Worm (Caenorhabditis elegans) whole organism, L4 larva: ENCODE data around the gene F46C3.7.
"Not testable (repeated sequence)": the region's sequence is repeated elsewhere in the genome, so short reads cannot be mapped to it uniquely, and the experiment has no call there.

Source experiments
- F37D6.2 ChIP-seq: sonication (generic microtip); optimal IDR thresholded peaks from 2 replicates; lab custom pipeline; 2016; ENCODE audit warnings: mild to moderate bottlenecking, missing genetic modification characterization, missing compliant biosample characterization
- aha-1 ChIP-seq: fragments of 150-350 bp; peaks from one replicate; lab custom pipeline; 2014; ENCODE audit warnings: missing biosample characterization, missing genetic modification characterization
- aly-2 ChIP-seq: sonication (generic microtip); optimal IDR thresholded peaks from 2 replicates; lab custom pipeline; 2018; ENCODE audit warnings: missing biosample characterization, missing genetic modification characterization
- ceh-28 ChIP-seq: fragments of 150-350 bp; optimal IDR thresholded peaks from 2 replicates; lab custom pipeline; 2014; ENCODE audit warnings: missing biosample characterization, missing genetic modification reagents, missing genetic modification characterization
- ceh-32 ChIP-seq: sonication (generic microtip); optimal IDR thresholded peaks from 2 replicates; lab custom pipeline; 2016; ENCODE audit warnings: mild to moderate bottlenecking, missing genetic modification characterization, missing compliant biosample characterization; ENCODE audit not compliant: poor library complexity
- ceh-44 ChIP-seq: fragments of 200-800 bp; sonication (Bioruptor generic); IDR thresholded peaks from 2 replicates; pipeline ENCODE4 v1.3.6; 2022; ENCODE audit warnings: missing genetic modification reagents, missing genetic modification characterization, missing compliant biosample characterization
- cey-2 ChIP-seq: sonication (generic microtip); optimal IDR thresholded peaks from 3 replicates; lab custom pipeline; 2017; ENCODE audit warnings: missing genetic modification characterization, mild to moderate bottlenecking, missing compliant biosample characterization, antibody characterized with exemption, borderline replicate concordance; ENCODE audit not compliant: insufficient read depth
- ctbp-1 ChIP-seq: fragments of 200-800 bp; sonication (Bioruptor generic); IDR thresholded peaks from 2 replicates; pipeline ENCODE4 v1.3.6; 2022; ENCODE audit warnings: missing genetic modification reagents, missing genetic modification characterization, missing compliant biosample characterization
- daf-16 ChIP-seq, 3 experiments: sonication (generic microtip); optimal IDR thresholded peaks; 2 replicates each; lab custom pipeline; 2016 to 2017; ENCODE audit warnings: missing genetic modification characterization in 3 of 3, missing genetic modification reagents in 3 of 3, mild to moderate bottlenecking in 2 of 3, missing compliant biosample characterization in 2 of 3, missing biosample characterization in 1 of 3, moderate library complexity in 1 of 3
- dmd-6 ChIP-seq: fragments of 200-800 bp; sonication (Bioruptor generic); IDR thresholded peaks from 2 replicates; pipeline ENCODE4 v1.3.6; 2022; ENCODE audit warnings: missing genetic modification reagents, missing genetic modification characterization, missing compliant biosample characterization
- dpl-1 ChIP-seq: fragments of 150-350 bp; optimal IDR thresholded peaks from 2 replicates; lab custom pipeline; 2014; ENCODE audit warnings: missing biosample characterization, missing genetic modification reagents, missing genetic modification characterization
- dve-1 ChIP-seq: sonication (generic microtip); optimal IDR thresholded peaks from 2 replicates; lab custom pipeline; 2017; ENCODE audit warnings: antibody characterized with exemption, mild to moderate bottlenecking, missing genetic modification characterization, missing compliant biosample characterization; ENCODE audit not compliant: insufficient read depth
- fkh-10 ChIP-seq: fragments of 150-350 bp; optimal IDR thresholded peaks from 2 replicates; lab custom pipeline; 2014; ENCODE audit warnings: missing biosample characterization, missing genetic modification reagents, missing genetic modification characterization
- hlh-11 ChIP-seq: fragments of 200-800 bp; sonication (Bioruptor generic); optimal IDR thresholded peaks from 2 replicates; lab custom pipeline; 2018; ENCODE audit warnings: mild to moderate bottlenecking, missing genetic modification characterization, missing compliant biosample characterization
- hmg-1.1 ChIP-seq: fragments of 200-800 bp; sonication (Bioruptor generic); IDR thresholded peaks from 2 replicates; pipeline ENCODE4 v1.3.6; 2022; ENCODE audit warnings: missing genetic modification reagents, missing genetic modification characterization, missing compliant biosample characterization
- lin-39 ChIP-seq: fragments of 150-350 bp; optimal IDR thresholded peaks from 2 replicates; lab custom pipeline; 2014; ENCODE audit warnings: missing biosample characterization, missing genetic modification reagents, missing genetic modification characterization
- lsy-2 ChIP-seq, 2 experiments: fragments of 150-350 bp in 1 of 2; sonication (generic microtip) in 1 of 2; optimal IDR thresholded peaks; 2 replicates each; lab custom pipeline; 2014 to 2017; ENCODE audit warnings: missing biosample characterization in 2 of 2, missing genetic modification characterization in 2 of 2
- madf-9 ChIP-seq: fragments of 200-800 bp; sonication (Bioruptor generic); conservative IDR thresholded peaks from 2 replicates; pipeline ENCODE4 v1.3.6; 2022; ENCODE audit warnings: missing genetic modification reagents, missing genetic modification characterization, missing compliant biosample characterization
- mep-1 ChIP-seq: fragments of 150-350 bp; sonication (generic microtip); optimal IDR thresholded peaks from 3 replicates; lab custom pipeline; 2014; ENCODE audit warnings: missing biosample characterization, missing genetic modification characterization
- nhr-102 ChIP-seq: sonication (generic microtip); optimal IDR thresholded peaks from 2 replicates; lab custom pipeline; 2016; ENCODE audit warnings: mild to moderate bottlenecking, missing genetic modification characterization, moderate library complexity, missing compliant biosample characterization
- nhr-111 ChIP-seq: fragments of 200-800 bp; sonication (Bioruptor generic); optimal IDR thresholded peaks from 2 replicates; lab custom pipeline; 2018; ENCODE audit warnings: mild to moderate bottlenecking, missing genetic modification characterization, missing compliant biosample characterization
- nhr-28 ChIP-seq: fragments of 150-350 bp; optimal IDR thresholded peaks from 2 replicates; lab custom pipeline; 2014; ENCODE audit warnings: missing biosample characterization, missing genetic modification characterization
- nhr-77 ChIP-seq: fragments of 150-350 bp; optimal IDR thresholded peaks from 2 replicates; lab custom pipeline; 2014; ENCODE audit warnings: missing biosample characterization, missing genetic modification characterization
- pha-4 ChIP-seq, 2 experiments: fragments of 150-350 bp in 1 of 2; fragments of 200-800 bp in 1 of 2; sonication (Bioruptor generic) in 1 of 2; IDR thresholded peaks in 1 of 2; optimal IDR thresholded peaks in 1 of 2; 2 replicates each; pipeline versions ENCODE4 v1.3.6 to Lab custom; 2014 to 2022; ENCODE audit warnings: missing genetic modification characterization in 2 of 2, missing genetic modification reagents in 2 of 2, missing biosample characterization in 1 of 2, missing compliant biosample characterization in 1 of 2
- php-3 ChIP-seq: fragments of 200-800 bp; sonication (Bioruptor generic); IDR thresholded peaks from 2 replicates; pipeline ENCODE4 v1.3.6; 2022; ENCODE audit warnings: missing genetic modification reagents, missing genetic modification characterization, missing compliant biosample characterization
- pqm-1 ChIP-seq: sonication (generic microtip); optimal IDR thresholded peaks from 2 replicates; lab custom pipeline; 2017; ENCODE audit warnings: missing biosample characterization, missing genetic modification characterization
- spr-3 ChIP-seq: fragments of 200-800 bp; sonication (Bioruptor generic); optimal IDR thresholded peaks from 2 replicates; lab custom pipeline; 2018; ENCODE audit warnings: mild to moderate bottlenecking, missing genetic modification characterization, missing compliant biosample characterization
- tag-97 ChIP-seq: fragments of 200-800 bp; sonication (Bioruptor generic); IDR thresholded peaks from 2 replicates; pipeline ENCODE4 v1.3.6; 2022; ENCODE audit warnings: missing genetic modification characterization, missing compliant biosample characterization
- unc-62 ChIP-seq, 3 experiments: fragments of 150-350 bp in 1 of 3; sonication (generic microtip); optimal IDR thresholded peaks in 2 of 3; peaks in 1 of 3; 1 replicate in 1 of 3; 2 replicates in 2 of 3; lab custom pipeline; 2014 to 2017; ENCODE audit warnings: missing biosample characterization in 3 of 3, missing genetic modification characterization in 3 of 3, missing genetic modification reagents in 3 of 3, missing genotype in 1 of 3

F46C3.7 gene

DNA sequence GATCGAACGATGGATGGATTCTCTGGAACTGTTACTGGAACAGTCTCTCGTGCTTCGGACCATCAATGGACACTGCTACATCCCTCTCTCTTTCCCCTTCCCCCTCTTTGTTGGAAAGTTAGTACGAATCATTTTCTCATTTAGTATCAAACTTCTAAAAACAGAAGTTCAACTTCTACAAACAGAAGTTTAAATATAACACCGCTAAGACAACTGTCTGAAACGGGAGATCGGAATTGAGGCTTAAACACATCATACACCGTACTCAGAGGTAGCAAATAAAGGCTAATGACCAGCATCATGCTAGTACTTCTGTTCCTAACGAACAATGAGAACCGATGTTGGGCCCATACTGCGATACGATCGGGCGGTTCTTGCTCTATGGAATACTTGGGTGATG, at the start of gene F46C3.7:
Gene F46C3.7 (plus strand): TSS at position 301 of the 400 bp plus-strand sequence.
- TF ChIP-seq dpl-1 (GFP tag; lab: Kevin White, UChicago); spr-3 (GFP tag; lab: Kevin White, UChicago); aly-2 (tag; lab: Kevin White, UChicago): not testable (repeated sequence)

DNA sequence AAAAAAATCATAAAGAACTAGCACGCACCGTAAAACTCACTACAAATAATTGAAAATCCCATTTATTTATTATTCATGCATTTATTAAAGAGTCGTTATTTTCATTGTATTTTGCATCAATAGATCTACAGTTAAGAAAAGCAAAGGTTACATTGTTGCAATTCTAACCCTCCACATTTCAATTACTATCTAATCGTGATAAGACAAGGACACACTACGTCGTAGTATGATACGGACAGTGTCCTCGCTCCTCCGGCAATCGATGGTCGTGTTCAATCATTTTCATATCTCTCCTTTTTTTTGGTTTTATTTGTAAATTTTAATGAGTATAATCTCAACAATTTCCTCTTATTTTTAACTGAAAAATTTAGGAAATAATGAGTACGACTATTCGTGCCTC, 46.9 kb upstream of the F46C3.7 start, which contains the start of gene prx-12:
Gene prx-12 (plus strand): TSS at position 371 of the 400 bp plus-strand sequence.
- TF ChIP-seq hlh-11 (tag; lab: Kevin White, UChicago), result peak; percentile 25
- peak; percentile 72 for TF ChIP-seq pqm-1 (tag; lab: Kevin White, UChicago)
- TF ChIP-seq ceh-32 (tag; lab: Kevin White, UChicago), result no peak
- peak; percentile 76 for TF ChIP-seq nhr-28 (tag; lab: Kevin White, UChicago)
- TF ChIP-seq dve-1 (tag; lab: Kevin White, UChicago), result peak; percentile 4
- TF ChIP-seq F37D6.2 (tag; lab: Kevin White, UChicago), result no peak
- no peak for TF ChIP-seq fkh-10
- TF ChIP-seq hmg-1.1 (GFP tag; lab: Robert Waterston, UW), result 0 out of 2 replicates have a peak, but pooled peaks have one; percentile 20
- no peak for TF ChIP-seq madf-9 (GFP tag; lab: Robert Waterston, UW)
- no peak for TF ChIP-seq daf-16 (GFP tag; optimal IDR thresholded peaks at IDR 0.05; lab: Kevin White, UChicago)
- peak; percentile 49 for TF ChIP-seq daf-16 (tag; optimal IDR thresholded peaks at IDR 0.05; lab: Kevin White, UChicago)
- peak; percentile 35 for TF ChIP-seq nhr-77
- TF ChIP-seq unc-62 (GFP tag; optimal IDR thresholded peaks at IDR 0.05 in 1 of 2; lab: Kevin White, UChicago), result peak in 1 of 2 experiments; percentile 41
- no peak for TF ChIP-seq unc-62 (tag; optimal IDR thresholded peaks at IDR 0.05; lab: Kevin White, UChicago)
- TF ChIP-seq mep-1 (tag; lab: Kevin White, UChicago), result peak; percentile 54
- no peak for TF ChIP-seq php-3 (GFP tag; lab: Robert Waterston, UW)
- peak; percentile 15 for TF ChIP-seq cey-2 (tag; lab: Kevin White, UChicago)

DNA sequence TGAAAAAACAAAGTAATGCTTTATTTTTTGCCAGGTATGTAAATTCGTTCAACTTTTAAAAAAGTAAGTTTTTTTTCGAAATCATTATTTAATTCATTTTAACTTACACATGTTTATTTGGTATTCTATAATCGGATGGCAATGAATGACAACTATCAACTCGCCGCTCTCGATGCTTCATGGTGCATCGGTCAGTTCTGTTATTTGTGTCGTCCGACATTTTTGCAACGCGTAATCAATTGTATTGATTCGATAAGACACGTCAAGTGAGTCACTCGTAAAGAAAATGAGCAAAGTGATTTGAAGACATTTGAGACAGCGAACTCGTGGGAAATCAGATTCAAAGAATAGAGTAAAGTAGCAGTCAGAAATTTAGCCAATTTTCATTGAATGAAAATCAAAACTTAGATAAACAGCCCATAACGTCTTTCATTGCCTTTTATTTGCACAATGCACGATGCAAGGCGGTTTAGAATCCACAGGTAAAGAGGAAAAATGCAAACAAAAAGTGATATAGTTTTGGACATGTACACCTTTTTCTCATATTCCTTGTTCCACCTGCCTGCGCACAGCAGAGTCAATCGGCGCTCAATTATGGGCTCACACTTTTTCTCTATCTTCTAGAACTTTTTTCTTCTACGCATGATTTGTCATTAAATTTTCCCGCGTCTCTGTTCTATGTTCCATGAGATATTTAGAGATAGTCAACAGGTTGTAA, 39.2 kb upstream of the F46C3.7 start:
- peak; percentile 17; the same call in 1 of the 2 replicates for TF ChIP-seq dmd-6 (GFP tag; lab: Robert Waterston, UW)
- no peak for TF ChIP-seq ceh-28
- TF ChIP-seq aha-1 (tag; lab: Kevin White, UChicago), result peak; percentile 91
- TF ChIP-seq ceh-44, result no peak
- TF ChIP-seq hlh-11 (tag; lab: Kevin White, UChicago), result peak; percentile 39
- no peak for TF ChIP-seq tag-97 (GFP tag; lab: Robert Waterston, UW)
- TF ChIP-seq dve-1 (tag; lab: Kevin White, UChicago), result peak; percentile 49
- TF ChIP-seq daf-16 (GFP tag; optimal IDR thresholded peaks at IDR 0.05; lab: Kevin White, UChicago), result no peak
- peak; percentile 79 for TF ChIP-seq daf-16 (tag; optimal IDR thresholded peaks at IDR 0.05; lab: Kevin White, UChicago)
- peak; percentile 39 for TF ChIP-seq pqm-1 (tag; lab: Kevin White, UChicago)
- peak; percentile 73 for TF ChIP-seq nhr-28 (tag; lab: Kevin White, UChicago)
- TF ChIP-seq lsy-2 (tag; optimal IDR thresholded peaks at IDR 0.05; lab: Kevin White, UChicago), result no peak

DNA sequence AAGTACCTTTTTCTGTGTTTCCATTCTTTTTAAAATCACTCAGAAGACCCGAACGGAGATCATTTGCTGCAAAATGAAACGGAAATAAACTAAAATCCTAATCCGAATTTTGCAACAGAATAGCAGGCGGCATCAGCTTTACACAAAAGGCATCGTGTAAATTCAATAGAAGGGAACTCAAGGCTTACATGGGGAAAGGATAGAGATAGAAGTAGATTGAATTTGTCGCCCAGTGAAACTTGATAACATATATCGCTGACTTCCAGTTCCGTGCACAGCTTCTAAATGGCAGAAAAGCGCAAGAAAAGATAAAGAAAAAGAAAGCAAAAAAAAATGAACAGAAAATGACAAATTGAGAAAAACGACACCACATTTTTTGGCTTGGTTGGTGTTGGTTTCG, 33.9 kb upstream of the F46C3.7 start, which contains the start of gene slo-2:
Gene slo-2 (minus strand): TSS at position 24 of the 400 bp plus-strand sequence.
- TF ChIP-seq ctbp-1 (GFP tag; lab: Robert Waterston, UW) (peak; percentile 59; the same call in 1 of the 2 replicates), unc-62 (GFP tag; optimal IDR thresholded peaks at IDR 0.05 in 1 of 2; lab: Kevin White, UChicago) (peak in 1 of 2 experiments; percentile 14), unc-62 (tag; optimal IDR thresholded peaks at IDR 0.05; lab: Kevin White, UChicago) (no peak), lin-39 (tag; lab: Kevin White, UChicago) (no peak), hmg-1.1 (GFP tag; lab: Robert Waterston, UW) (no peak), nhr-102 (tag; lab: Kevin White, UChicago) (no peak), pha-4 (GFP tag; IDR thresholded peaks at IDR 0.05; lab: Robert Waterston, UW) (no peak), pha-4 (tag; optimal IDR thresholded peaks at IDR 0.05; lab: Kevin White, UChicago) (no peak), nhr-111 (GFP tag; lab: Kevin White, UChicago) (no peak)
